Fruit fly (Drosophila melanogaster) whole organism, wandering third instar larva: Measurements from ENCODE around the gene CG16812.

Experiments used
- Abd-B ChIP-seq: fragments of >200 bp; optimal IDR thresholded peaks from 2 replicates; lab custom pipeline; 2017; ENCODE audit warnings: missing biosample characterization, missing genetic modification characterization
- CG32264 ChIP-seq: fragments of 200-800 bp; sonication (Bioruptor generic); optimal IDR thresholded peaks from 2 replicates; lab custom pipeline; 2016; ENCODE audit warnings: missing biosample characterization, missing genetic modification characterization
- CG9705 ChIP-seq: fragments of 200-800 bp; sonication (Bioruptor generic); optimal IDR thresholded peaks from 2 replicates; lab custom pipeline; 2018; ENCODE audit warnings: missing biosample characterization, mild to moderate bottlenecking, missing genetic modification characterization
- Dif ChIP-seq: fragments of 200-275, 200-300 bp; sonication (Bioruptor generic); optimal IDR thresholded peaks from 2 replicates; lab custom pipeline; 2018; ENCODE audit warnings: missing biosample characterization, missing genetic modification characterization; ENCODE audit not compliant: partially characterized antibody
- GATAd ChIP-seq: sonication (Bioruptor generic); optimal IDR thresholded peaks from 2 replicates; lab custom pipeline; 2016; ENCODE audit warnings: missing biosample characterization, missing genetic modification characterization
- HLH106 ChIP-seq: fragments of 200-800 bp; optimal IDR thresholded peaks from 3 replicates; lab custom pipeline; 2019; ENCODE audit warnings: missing biosample characterization, mild to moderate bottlenecking, missing genetic modification characterization, moderate library complexity
- Hnf4 ChIP-seq: fragments of 200-800 bp; sonication (Bioruptor generic); optimal IDR thresholded peaks from 2 replicates; lab custom pipeline; 2016; ENCODE audit warnings: missing biosample characterization, mild to moderate bottlenecking, missing genetic modification characterization
- Hr78 ChIP-seq: fragments of >200 bp; optimal IDR thresholded peaks from 2 replicates; lab custom pipeline; 2017; ENCODE audit warnings: missing biosample characterization, missing genetic modification characterization
- Hr83 ChIP-seq: fragments of 200-300 bp; sonication (Bioruptor generic); optimal IDR thresholded peaks from 2 replicates; lab custom pipeline; 2016; ENCODE audit warnings: missing biosample characterization, mild to moderate bottlenecking, missing genetic modification characterization, moderate library complexity; ENCODE audit not compliant: poor library complexity, severe bottlenecking
- Mio ChIP-seq: sonication (Bioruptor generic); optimal IDR thresholded peaks from 2 replicates; lab custom pipeline; 2016; ENCODE audit warnings: missing biosample characterization, missing genetic modification characterization
- Myc ChIP-seq: fragments of >200 bp; optimal IDR thresholded peaks from 2 replicates; lab custom pipeline; 2017
- N ChIP-seq: fragments of >200 bp; optimal IDR thresholded peaks from 2 replicates; lab custom pipeline; 2018; ENCODE audit warnings: missing biosample characterization, missing external identifiers, missing genetic modification characterization
- Rel ChIP-seq, 2 experiments: fragments of 200-800 bp; sonication (Bioruptor generic) in 1 of 2; optimal IDR thresholded peaks; 2 replicates in 1 of 2; 3 replicates in 1 of 2; lab custom pipeline; 2016 to 2019; ENCODE audit warnings: mild to moderate bottlenecking in 2 of 2, missing biosample characterization in 2 of 2, missing genetic modification characterization in 2 of 2, moderate library complexity in 1 of 2
- Sp1 ChIP-seq: fragments of 200-800 bp; sonication (Bioruptor generic); optimal IDR thresholded peaks from 3 replicates; lab custom pipeline; 2019; ENCODE audit warnings: missing biosample characterization, mild to moderate bottlenecking, missing genetic modification characterization, moderate library complexity
- Vsx2 ChIP-seq: fragments of 200-300, 225-300 bp; sonication (Bioruptor generic); optimal IDR thresholded peaks from 2 replicates; lab custom pipeline; 2018; ENCODE audit warnings: missing biosample characterization, missing genetic modification characterization; ENCODE audit not compliant: partially characterized antibody
- br ChIP-seq: fragments of 200-800 bp; sonication (Bioruptor generic); optimal IDR thresholded peaks from 2 replicates; lab custom pipeline; 2016; ENCODE audit warnings: missing biosample characterization, missing genetic modification characterization
- brk ChIP-seq: fragments of 200-800 bp; sonication (Bioruptor generic); optimal IDR thresholded peaks from 2 replicates; lab custom pipeline; 2016; ENCODE audit warnings: missing biosample characterization, mild to moderate bottlenecking, missing genetic modification characterization
- dl ChIP-seq, 2 experiments: fragments of 175-275, 200-275 bp in 1 of 2; fragments of 200-275 bp in 1 of 2; sonication (Bioruptor generic); optimal IDR thresholded peaks; lab custom pipeline; 2018; ENCODE audit warnings: mild to moderate bottlenecking in 2 of 2, missing biosample characterization in 2 of 2, missing genetic modification characterization in 2 of 2, moderate library complexity in 2 of 2; ENCODE audit not compliant: partially characterized antibody in 2 of 2, insufficient read depth in 1 of 2
- dmrt93B ChIP-seq: fragments of 200-800 bp; sonication (Bioruptor generic); optimal IDR thresholded peaks from 2 replicates; lab custom pipeline; 2018; ENCODE audit warnings: missing biosample characterization, mild to moderate bottlenecking, missing genetic modification characterization
- dsf ChIP-seq: sonication (Bioruptor generic); optimal IDR thresholded peaks from 2 replicates; lab custom pipeline; 2016; ENCODE audit warnings: missing biosample characterization, missing genetic modification characterization, borderline replicate concordance
- ey ChIP-seq: fragments of 200-800 bp; sonication (Bioruptor generic); optimal IDR thresholded peaks from 2 replicates; lab custom pipeline; 2016; ENCODE audit warnings: missing biosample characterization, missing genetic modification characterization
- foxo ChIP-seq, 2 experiments: fragments of 200-800 bp; sonication (Bioruptor generic); optimal IDR thresholded peaks; 2 replicates in 1 of 2; 3 replicates in 1 of 2; lab custom pipeline; 2016 to 2017; ENCODE audit warnings: missing biosample characterization in 2 of 2, missing genetic modification characterization in 2 of 2
- h ChIP-seq: fragments of 200-800 bp; sonication (Bioruptor generic); optimal IDR thresholded peaks from 3 replicates; lab custom pipeline; 2016; ENCODE audit warnings: missing biosample characterization, mild to moderate bottlenecking, missing genetic modification characterization
- pan ChIP-seq: fragments of >200 bp; optimal IDR thresholded peaks from 2 replicates; lab custom pipeline; 2017
- psq ChIP-seq: fragments of 200-800 bp; sonication (Bioruptor generic); optimal IDR thresholded peaks from 3 replicates; lab custom pipeline; 2017; ENCODE audit warnings: missing biosample characterization, mild to moderate bottlenecking, missing genetic modification characterization, moderate library complexity
- sage ChIP-seq: fragments of 200-800 bp; sonication (Bioruptor generic); optimal IDR thresholded peaks from 2 replicates; lab custom pipeline; 2016; ENCODE audit warnings: missing biosample characterization, mild to moderate bottlenecking, missing genetic modification characterization
- sv ChIP-seq: fragments of 200-800 bp; sonication (Bioruptor generic); optimal IDR thresholded peaks from 3 replicates; lab custom pipeline; 2016; ENCODE audit warnings: missing biosample characterization, missing genetic modification characterization
- tai ChIP-seq: sonication (Bioruptor generic); optimal IDR thresholded peaks from 2 replicates; lab custom pipeline; 2016; ENCODE audit warnings: missing biosample characterization, missing genetic modification characterization
- usp ChIP-seq: fragments of >200 bp; optimal IDR thresholded peaks from 2 replicates; lab custom pipeline; 2017; ENCODE audit warnings: missing biosample characterization, missing genetic modification characterization
- woc ChIP-seq: sonication (Bioruptor generic); optimal IDR thresholded peaks from 2 replicates; lab custom pipeline; 2016; ENCODE audit warnings: missing biosample characterization, mild to moderate bottlenecking, missing genetic modification characterization

CG16812 gene

DNA sequence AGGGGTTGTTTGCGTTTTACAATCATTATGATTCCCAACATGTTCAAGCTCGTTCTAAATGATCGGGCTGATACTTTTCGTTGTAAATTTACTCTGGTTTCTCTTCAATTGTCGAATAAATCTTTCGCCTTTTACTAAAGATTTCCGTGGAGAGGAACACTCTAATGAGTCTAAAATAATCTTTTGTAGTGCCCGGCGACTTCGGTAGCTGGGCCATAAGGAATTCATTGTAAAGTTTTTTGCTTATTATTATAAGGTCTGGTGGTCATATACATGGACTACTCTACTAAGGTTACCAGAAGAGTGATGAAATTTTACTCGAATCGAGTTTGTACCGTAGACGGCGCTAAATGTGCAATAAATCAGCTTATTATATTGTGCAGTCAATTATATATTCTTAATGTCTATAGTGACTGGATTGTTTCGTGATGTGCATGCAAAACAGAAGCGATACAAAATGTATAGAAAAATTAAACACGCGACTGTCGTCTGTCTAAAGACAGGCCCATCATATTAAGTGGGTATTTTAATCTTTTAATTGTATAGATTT is 22.4 kb downstream of the CG16812 start:
- TF ChIP-seq sv (GFP tag; lab: Kevin White, UChicago), result no peak
- TF ChIP-seq usp (GFP tag; lab: Kevin White, UChicago), result no peak
- TF ChIP-seq dsf, result no peak
- no peak for TF ChIP-seq N (GFP tag; lab: Kevin White, UChicago)
- TF ChIP-seq Sp1 (GFP tag; lab: Kevin White, UChicago), result no peak
- TF ChIP-seq GATAd (GFP tag; lab: Kevin White, UChicago), result no peak
- TF ChIP-seq tai (GFP tag; lab: Kevin White, UChicago), result no peak
- no peak for TF ChIP-seq foxo (GFP tag; optimal IDR thresholded peaks at IDR 0.05; lab: Kevin White, UChicago)
- no peak for TF ChIP-seq br
- TF ChIP-seq dl (GFP tag; optimal IDR thresholded peaks at IDR 0.05; lab: Kevin White, UChicago; ENCODE audit: insufficient read depth in 1 of 2, partially characterized antibody in 2 of 2), result no peak
- no peak for TF ChIP-seq h (GFP tag; lab: Kevin White, UChicago)
- TF ChIP-seq sage (GFP tag; lab: Kevin White, UChicago), result no peak
- no peak for TF ChIP-seq Vsx2 (GFP tag; lab: Kevin White, UChicago)
- no peak for TF ChIP-seq Abd-B (GFP tag; lab: Kevin White, UChicago)
- no peak for TF ChIP-seq Myc
- TF ChIP-seq ey (GFP tag; lab: Kevin White, UChicago), result no peak
- no peak for TF ChIP-seq CG32264 (GFP tag; lab: Kevin White, UChicago)
- no peak for TF ChIP-seq psq (GFP tag; lab: Kevin White, UChicago)
- TF ChIP-seq Dif (GFP tag; lab: Kevin White, UChicago), result no peak

DNA sequence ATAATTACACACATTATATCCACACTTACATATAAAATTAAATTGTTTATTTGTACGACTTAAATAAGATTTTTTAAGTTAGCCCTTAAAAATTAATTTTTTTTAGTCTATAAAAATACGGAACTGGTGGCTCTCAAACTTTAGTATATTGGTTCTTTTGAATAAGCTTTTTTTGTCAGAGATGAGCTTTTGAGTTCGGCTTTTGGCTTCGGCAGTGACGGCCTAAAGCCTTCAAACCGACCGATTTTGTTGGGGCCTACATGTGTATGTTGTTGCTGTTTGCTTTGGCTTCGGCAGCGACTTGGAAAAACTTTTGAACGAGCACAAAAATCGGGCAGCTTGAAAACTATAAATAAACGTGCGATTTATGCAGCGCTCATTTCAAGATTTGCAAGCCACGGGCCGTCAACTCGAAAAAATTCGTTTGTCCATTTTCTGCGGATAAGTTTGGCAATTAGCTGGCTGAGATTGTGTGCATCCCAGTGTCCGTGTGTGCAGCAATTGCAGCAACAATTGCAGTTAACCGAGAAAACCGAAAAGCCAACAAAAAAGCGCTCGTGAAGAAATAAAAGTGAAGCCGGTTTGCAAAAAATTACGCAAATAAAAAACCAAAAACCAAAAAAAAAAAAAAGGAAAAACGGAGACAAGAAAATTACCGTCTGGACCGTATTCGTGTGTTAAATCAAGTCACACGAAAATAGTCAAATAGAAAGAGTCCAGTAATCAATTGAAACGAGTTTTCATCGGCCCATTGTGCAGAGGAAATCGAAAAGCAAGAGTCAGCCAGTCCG is 23.7 kb downstream of the CG16812 start, which contains the start of gene CG16820:
Gene CG16820, plus strand, starts transcription at position 378 of the 791 bp plus-strand sequence.
- TF ChIP-seq Abd-B (GFP tag; lab: Kevin White, UChicago), result no peak
- no peak for TF ChIP-seq HLH106 (tag; lab: Kevin White, UChicago)
- no peak for TF ChIP-seq brk (GFP tag; lab: Kevin White, UChicago)
- TF ChIP-seq Hnf4 (GFP tag; lab: Kevin White, UChicago), result no peak
- no peak for TF ChIP-seq dmrt93B (GFP tag; lab: Kevin White, UChicago)
- no peak for TF ChIP-seq Hr83 (GFP tag; lab: Kevin White, UChicago)
- TF ChIP-seq pan (lab: Kevin White, UChicago), result no peak
- TF ChIP-seq dsf, result no peak
- no peak for TF ChIP-seq h (GFP tag; lab: Kevin White, UChicago)
- TF ChIP-seq foxo (GFP tag; optimal IDR thresholded peaks at IDR 0.05; lab: Kevin White, UChicago), result no peak
- TF ChIP-seq CG9705, result no peak

DNA sequence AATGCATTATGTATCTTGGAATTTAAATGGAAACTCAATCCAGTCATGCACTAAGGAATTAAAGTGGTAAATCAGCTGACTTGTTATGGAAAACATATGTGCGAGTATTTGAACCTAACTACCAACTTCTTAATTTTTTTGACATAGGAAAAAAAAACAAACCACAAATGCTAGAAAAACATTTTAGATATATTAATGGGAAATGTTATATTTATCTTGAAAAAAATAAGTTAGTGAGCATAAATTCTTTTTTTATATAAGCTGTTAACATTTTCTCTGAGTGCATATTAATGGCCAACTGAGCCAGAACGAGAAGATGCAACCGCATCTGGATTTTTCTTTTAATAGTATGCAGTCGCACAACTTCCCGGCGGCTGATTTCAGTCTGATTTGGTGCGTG is 28.8 kb downstream of the CG16812 start:
- TF ChIP-seq Hr83 (GFP tag; lab: Kevin White, UChicago), result no peak
- no peak for TF ChIP-seq Rel (GFP tag; optimal IDR thresholded peaks at IDR 0.05; lab: Kevin White, UChicago)
- TF ChIP-seq Rel (tag; optimal IDR thresholded peaks at IDR 0.05; lab: Kevin White, UChicago), result no peak

DNA sequence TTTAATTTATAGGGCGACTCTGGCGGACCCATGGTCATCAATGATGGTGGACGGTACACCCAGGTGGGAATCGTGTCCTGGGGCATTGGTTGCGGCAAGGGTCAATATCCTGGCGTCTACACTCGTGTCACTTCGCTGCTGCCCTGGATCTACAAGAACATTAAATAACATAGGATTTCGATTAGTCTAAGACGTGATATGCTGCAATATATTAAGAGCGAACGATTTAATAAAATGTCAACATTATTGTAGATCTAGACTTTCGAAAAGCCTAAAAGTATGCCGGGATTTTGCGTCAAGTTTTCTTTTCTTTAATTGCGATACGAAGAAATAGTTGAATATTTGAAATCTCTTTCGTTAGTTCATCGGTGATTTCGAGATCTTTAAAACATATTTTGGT is 34.8 kb downstream of the CG16812 start, which contains the start of gene Naa20B:
Gene Naa20B, plus strand, starts transcription at position 301 of the 400 bp plus-strand sequence.
- TF ChIP-seq GATAd (GFP tag; lab: Kevin White, UChicago), result no peak

DNA sequence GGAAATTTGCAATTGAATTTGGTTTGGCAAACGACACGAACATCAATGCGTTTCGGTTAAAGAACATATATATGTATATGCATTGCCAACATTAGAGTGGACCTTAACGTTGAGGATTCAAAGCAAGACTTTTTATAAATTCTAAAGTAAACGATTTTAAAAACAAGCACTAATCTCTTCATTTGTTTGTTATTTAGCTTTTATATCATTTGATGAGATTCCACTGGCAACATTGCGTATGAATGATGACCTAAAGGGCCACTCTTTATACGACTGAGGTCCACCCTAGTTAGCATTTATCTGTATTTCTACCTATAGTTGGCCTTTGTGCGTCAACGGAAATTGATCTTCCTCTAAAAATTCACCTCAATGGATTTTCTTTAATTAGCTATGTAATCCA is 36.3 kb downstream of the CG16812 start:
- TF ChIP-seq dsf, result no peak
- no peak for TF ChIP-seq woc (GFP tag; lab: Kevin White, UChicago)
- no peak for TF ChIP-seq ey (GFP tag; lab: Kevin White, UChicago)
- no peak for TF ChIP-seq h (GFP tag; lab: Kevin White, UChicago)
- TF ChIP-seq CG9705, result no peak
- no peak for TF ChIP-seq usp (GFP tag; lab: Kevin White, UChicago)
- TF ChIP-seq sv (GFP tag; lab: Kevin White, UChicago), result no peak
- TF ChIP-seq Vsx2 (GFP tag; lab: Kevin White, UChicago), result no peak
- no peak for TF ChIP-seq Mio (GFP tag; lab: Kevin White, UChicago)
- TF ChIP-seq Hr78 (GFP tag; lab: Kevin White, UChicago), result no peak
